Worm (Caenorhabditis elegans): ENCODE measurements around the gene chil-1.

The chil-1 gene

DNA sequence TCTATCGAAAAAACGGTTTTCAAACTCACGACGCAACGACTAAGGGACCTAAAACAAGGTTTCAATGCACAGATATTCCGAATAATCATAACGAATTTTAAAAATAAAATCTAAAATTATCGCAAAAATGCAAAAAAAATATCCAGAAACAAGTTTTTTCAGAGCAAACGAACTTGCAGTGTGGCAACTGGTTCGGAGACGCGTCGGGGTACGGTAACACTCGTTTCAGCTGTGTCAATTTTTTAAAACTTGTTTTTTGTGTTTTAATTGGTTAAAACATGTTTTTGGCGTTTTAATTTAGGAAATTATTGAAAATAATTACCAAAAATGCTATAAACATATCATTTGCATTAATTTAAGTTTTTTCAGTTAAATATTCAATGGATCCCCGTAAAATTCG lies 26.1 kb upstream of the chil-1 start, which contains the start of gene C08H9.16:
TSS of gene C08H9.16 (plus strand) at position 370 of the 400 bp plus-strand sequence.
- peak; percentile 87 for TF ChIP-seq nhr-23 (tag; optimal IDR thresholded peaks at IDR 0.05)
- TF ChIP-seq ZK546.5 (tag; optimal IDR thresholded peaks at IDR 0.05): no peak
- no peak for TF ChIP-seq lsy-12 (tag; optimal IDR thresholded peaks at IDR 0.05)
- TF ChIP-seq nhr-77 (tag; optimal IDR thresholded peaks at IDR 0.05): peak; percentile 17
- no peak for TF ChIP-seq aly-2 (tag; optimal IDR thresholded peaks at IDR 0.05)
- TF ChIP-seq nhr-76 (tag; optimal IDR thresholded peaks at IDR 0.05): no peak
- peak; percentile 97 for TF ChIP-seq nfya-1 (tag; optimal IDR thresholded peaks at IDR 0.05; ENCODE audit: insufficient read depth)
- peak; percentile 26 for TF ChIP-seq nhr-25 (tag; optimal IDR thresholded peaks at IDR 0.05)
- TF ChIP-seq egl-5 (tag; optimal IDR thresholded peaks at IDR 0.05): peak; percentile 9
- no peak for TF ChIP-seq nhr-28 (tag; optimal IDR thresholded peaks at IDR 0.05)
- peak; percentile 14 for TF ChIP-seq ceh-28 (tag; optimal IDR thresholded peaks at IDR 0.05)
- no peak for TF ChIP-seq ceh-82 (tag; optimal IDR thresholded peaks at IDR 0.05)
- TF ChIP-seq nhr-67 (tag; optimal IDR thresholded peaks at IDR 0.05): no peak
- peak; percentile 21 for TF ChIP-seq elt-2 (tag; optimal IDR thresholded peaks at IDR 0.05)
- TF ChIP-seq unc-62 (GFP tag; optimal IDR thresholded peaks at IDR 0.05): no peak
- no peak for TF ChIP-seq fkh-10 (GFP tag; optimal IDR thresholded peaks at IDR 0.05)
- TF ChIP-seq fos-1 (tag; optimal IDR thresholded peaks at IDR 0.05): no peak
- no peak for TF ChIP-seq jun-1 (tag; optimal IDR thresholded peaks at IDR 0.05)
- TF ChIP-seq pqm-1 (tag; optimal IDR thresholded peaks at IDR 0.05): no peak
- TF ChIP-seq fkh-2 (tag; optimal IDR thresholded peaks at IDR 0.05): no peak
- no peak for TF ChIP-seq egl-27 (tag; optimal IDR thresholded peaks at IDR 0.05)
- no peak for TF ChIP-seq ztf-11 (tag; optimal IDR thresholded peaks at IDR 0.05)
- peak; percentile 28 for TF ChIP-seq R02D3.7 (tag; optimal IDR thresholded peaks at IDR 0.05)
- no peak for TF ChIP-seq ztf-4 (tag; optimal IDR thresholded peaks at IDR 0.05)
- TF ChIP-seq ama-1 (optimal IDR thresholded peaks at IDR 0.05): no peak
- no peak for TF ChIP-seq eor-1 (tag; optimal IDR thresholded peaks at IDR 0.05)
- TF ChIP-seq ceh-9 (tag; optimal IDR thresholded peaks at IDR 0.05): no peak
- TF ChIP-seq ceh-16 (tag; optimal IDR thresholded peaks at IDR 0.05): no peak
- TF ChIP-seq nhr-237 (tag; optimal IDR thresholded peaks at IDR 0.05): no peak
- TF ChIP-seq skn-1 (tag; optimal IDR thresholded peaks at IDR 0.05): no peak
- TF ChIP-seq elt-1 (tag; optimal IDR thresholded peaks at IDR 0.05): no peak
- TF ChIP-seq lin-39 (tag; optimal IDR thresholded peaks at IDR 0.05): peak; percentile 14
- TF ChIP-seq sea-2 (GFP tag; optimal IDR thresholded peaks at IDR 0.05): no peak
- TF ChIP-seq tbx-2 (tag; optimal IDR thresholded peaks at IDR 0.05): no peak
- TF ChIP-seq pha-4 (tag; optimal IDR thresholded peaks at IDR 0.05): peak; percentile 78
- no peak for TF ChIP-seq daf-12 (tag; optimal IDR thresholded peaks at IDR 0.05)
- no peak for TF ChIP-seq elt-3 (tag; optimal IDR thresholded peaks at IDR 0.05)
- TF ChIP-seq lin-15B (tag; optimal IDR thresholded peaks at IDR 0.05): peak; percentile 52
- TF ChIP-seq snpc-4 (tag; optimal IDR thresholded peaks at IDR 0.05): peak; percentile 69
- no peak for TF ChIP-seq nhr-12 (tag; optimal IDR thresholded peaks at IDR 0.05)
- no peak for TF ChIP-seq nhr-11 (tag; optimal IDR thresholded peaks at IDR 0.05)
- TF ChIP-seq zag-1 (tag; optimal IDR thresholded peaks at IDR 0.05): no peak
- peak; percentile 52 for TF ChIP-seq hmg-11 (tag; optimal IDR thresholded peaks at IDR 0.05)
- no peak for TF ChIP-seq mdl-1 (tag; optimal IDR thresholded peaks at IDR 0.05)
- TF ChIP-seq mml-1 (tag; optimal IDR thresholded peaks at IDR 0.05): no peak
- TF ChIP-seq unc-39 (tag; optimal IDR thresholded peaks at IDR 0.05): no peak
- TF ChIP-seq nhr-43 (tag; optimal IDR thresholded peaks at IDR 0.05; ENCODE audit: poor library complexity, severe bottlenecking): peak; percentile 37

DNA sequence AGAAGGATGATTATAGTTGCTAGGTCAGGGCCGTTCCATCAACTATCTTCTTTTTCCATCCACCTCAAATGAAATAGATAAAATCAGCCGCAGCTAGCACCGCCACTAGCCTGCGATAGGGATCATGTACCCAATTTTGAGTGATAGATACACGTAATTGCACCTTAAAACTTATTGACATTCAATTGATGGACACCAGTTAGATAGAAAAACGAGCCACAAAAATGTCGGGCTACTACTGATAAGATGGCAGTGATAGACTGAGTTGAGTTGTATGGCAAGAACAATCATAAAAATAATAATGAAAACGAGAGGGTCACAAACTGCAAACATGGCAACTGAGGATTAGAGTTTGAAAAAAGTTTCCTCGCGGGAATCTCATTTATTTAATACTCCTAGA lies 25.5 kb upstream of the chil-1 start:
- TF ChIP-seq nhr-23 (tag; optimal IDR thresholded peaks at IDR 0.05) (peak; percentile 2), nfya-1 (tag; optimal IDR thresholded peaks at IDR 0.05; ENCODE audit: insufficient read depth) (no peak), elt-2 (tag; optimal IDR thresholded peaks at IDR 0.05) (peak; percentile 75), nhr-67 (tag; optimal IDR thresholded peaks at IDR 0.05) (no peak), pqm-1 (tag; optimal IDR thresholded peaks at IDR 0.05) (peak; percentile 48), elt-1 (tag; optimal IDR thresholded peaks at IDR 0.05) (peak; percentile 91)
